Fruit fly (Drosophila melanogaster) whole organism, embryonic: Measurements from ENCODE around the gene CG12147.
A peak's percentile ranks its signal among the peaks of the same experiment; 100 is the strongest.

ENCODE experiments used
- Asciz ChIP-seq: fragments of 200-800 bp; sonication (Bioruptor generic); optimal IDR thresholded peaks from 2 replicates; lab custom pipeline; 2017; ENCODE audit warnings: missing biosample characterization, mild to moderate bottlenecking, missing genetic modification characterization, missing genetic modification reagents
- Bgb ChIP-seq: fragments of 200-800 bp; sonication (Bioruptor generic); IDR thresholded peaks from 2 replicates; pipeline ENCODE4 v1.3.6; 2022; ENCODE audit warnings: missing biosample characterization, missing genetic modification characterization; ENCODE audit not compliant: partially characterized antibody
- Blimp-1 ChIP-seq: fragments of 200-800 bp; sonication (Bioruptor generic); optimal IDR thresholded peaks from 3 replicates; lab custom pipeline; 2018; ENCODE audit warnings: missing biosample characterization, missing genetic modification characterization, mild to moderate bottlenecking, moderate library complexity, missing genetic modification reagents
- Bteb2 ChIP-seq: fragments of 200-800 bp; sonication (Bioruptor generic); optimal IDR thresholded peaks from 2 replicates; lab custom pipeline; 2016; ENCODE audit warnings: missing biosample characterization, missing genetic modification characterization
- CG10147 ChIP-seq: fragments of 200-800 bp; sonication (Bioruptor generic); optimal IDR thresholded peaks from 2 replicates; lab custom pipeline; 2019; ENCODE audit warnings: missing biosample characterization, mild to moderate bottlenecking, missing genetic modification characterization, moderate library complexity
- CG11695 ChIP-seq: fragments of 200-800 bp; sonication (Bioruptor generic); IDR thresholded peaks from 3 replicates; pipeline ENCODE4 v1.3.6; 2022; ENCODE audit warnings: missing biosample characterization, missing genetic modification characterization
- CG12744 ChIP-seq: fragments of 200-800 bp; sonication (Bioruptor generic); optimal IDR thresholded peaks from 2 replicates; lab custom pipeline; 2016; ENCODE audit warnings: missing biosample characterization, missing genetic modification characterization
- CG13287 ChIP-seq: fragments of 200-800 bp; sonication (Bioruptor generic); IDR thresholded peaks from 2 replicates; pipeline ENCODE4 v1.3.6; 2022; ENCODE audit warnings: missing biosample characterization, missing genetic modification characterization; ENCODE audit not compliant: partially characterized antibody
- CG13424 ChIP-seq: fragments of 200-800 bp; sonication (Bioruptor generic); optimal IDR thresholded peaks from 2 replicates; lab custom pipeline; 2019; ENCODE audit warnings: missing biosample characterization, mild to moderate bottlenecking, missing genetic modification characterization, moderate library complexity
- CG16813 ChIP-seq: fragments of 200-800 bp; sonication (Bioruptor generic); IDR thresholded peaks from 3 replicates; pipeline ENCODE4 v1.3.6; 2022; ENCODE audit warnings: missing biosample characterization, missing genetic modification characterization; ENCODE audit not compliant: partially characterized antibody
- CG30403 ChIP-seq: fragments of 200-800 bp; sonication (Bioruptor generic); optimal IDR thresholded peaks from 3 replicates; lab custom pipeline; 2016; ENCODE audit warnings: missing biosample characterization, missing genetic modification characterization
- CG31365 ChIP-seq: fragments of 200-800 bp; sonication (Bioruptor generic); optimal IDR thresholded peaks from 2 replicates; lab custom pipeline; 2018; ENCODE audit warnings: missing biosample characterization, mild to moderate bottlenecking, missing genetic modification characterization
- CG3281 ChIP-seq: fragments of 200-800 bp; sonication (Bioruptor generic); optimal IDR thresholded peaks from 3 replicates; lab custom pipeline; 2017; ENCODE audit warnings: missing biosample characterization, mild to moderate bottlenecking, missing genetic modification characterization
- CG4404 ChIP-seq: fragments of 200-800 bp; sonication (Bioruptor generic); IDR thresholded peaks from 2 replicates; pipeline ENCODE4 v1.3.6; 2022; ENCODE audit warnings: missing biosample characterization, missing genetic modification characterization
- CG4707 ChIP-seq: fragments of 200-800 bp; sonication (Bioruptor generic); optimal IDR thresholded peaks from 2 replicates; lab custom pipeline; 2018; ENCODE audit warnings: missing biosample characterization, mild to moderate bottlenecking, missing genetic modification characterization, moderate library complexity
- CG5245 ChIP-seq: fragments of 200-800 bp; sonication (Bioruptor generic); optimal IDR thresholded peaks from 3 replicates; lab custom pipeline; 2016; ENCODE audit warnings: missing biosample characterization, missing genetic modification characterization
- CG6272 ChIP-seq: fragments of 200-800 bp; sonication (Bioruptor generic); IDR thresholded peaks from 2 replicates; pipeline ENCODE4 v1.3.6; 2022; ENCODE audit warnings: missing biosample characterization, missing genetic modification characterization
- CG8290 ChIP-seq, 3 experiments: fragments of 200-800 bp; sonication (Bioruptor generic); optimal IDR thresholded peaks; 2 replicates each; lab custom pipeline; 2016 to 2019; ENCODE audit warnings: missing biosample characterization in 3 of 3, missing genetic modification characterization in 3 of 3, mild to moderate bottlenecking in 2 of 3, moderate library complexity in 1 of 3
- CG8478 ChIP-seq: fragments of >200 bp; optimal IDR thresholded peaks from 2 replicates; lab custom pipeline; 2018
- CG9797 ChIP-seq: fragments of 200-800 bp; sonication (Bioruptor generic); optimal IDR thresholded peaks from 3 replicates; lab custom pipeline; 2018; ENCODE audit warnings: missing biosample characterization, mild to moderate bottlenecking, missing genetic modification characterization
- CHES-1-like ChIP-seq: fragments of 200-800 bp; sonication (Bioruptor generic); optimal IDR thresholded peaks from 2 replicates; lab custom pipeline; 2016; ENCODE audit warnings: missing biosample characterization, missing genetic modification characterization
- HLH4C ChIP-seq: fragments of 200-800 bp; sonication (Bioruptor generic); IDR thresholded peaks from 3 replicates; pipeline ENCODE4 v1.3.6; 2022; ENCODE audit warnings: missing biosample characterization, missing genetic modification characterization; ENCODE audit not compliant: partially characterized antibody
- Med ChIP-seq: fragments of 200-800 bp; sonication (Bioruptor generic); peaks from one replicate; lab custom pipeline; 2016; ENCODE audit warnings: missing biosample characterization, missing genetic modification characterization, mild to moderate bottlenecking, inconsistent platforms, moderate library complexity
- Oaz ChIP-seq: fragments of 200-800 bp; sonication (Bioruptor generic); IDR thresholded peaks from 2 replicates; pipeline ENCODE4 v1.3.6; 2022; ENCODE audit warnings: missing biosample characterization, missing genetic modification characterization
- PHDP ChIP-seq: fragments of 200-800 bp; sonication (Bioruptor generic); optimal IDR thresholded peaks from 3 replicates; lab custom pipeline; 2018; ENCODE audit warnings: missing biosample characterization, mild to moderate bottlenecking, missing genetic modification characterization, moderate library complexity
- Poxn ChIP-seq: fragments of 200-800 bp; sonication (Bioruptor generic); IDR thresholded peaks from 2 replicates; pipeline ENCODE4 v1.3.6; 2022; ENCODE audit warnings: missing biosample characterization, missing genetic modification characterization
- Sin3A ChIP-seq: fragments of >200 bp; optimal IDR thresholded peaks from 2 replicates; lab custom pipeline; 2018
- Vsx1 ChIP-seq: fragments of 200-800 bp; sonication (Bioruptor generic); optimal IDR thresholded peaks from 2 replicates; lab custom pipeline; 2017; ENCODE audit warnings: missing biosample characterization, mild to moderate bottlenecking, missing genetic modification characterization, missing genetic modification reagents
- Xbp1 ChIP-seq: fragments of 200-800 bp; sonication (Bioruptor generic); optimal IDR thresholded peaks from 3 replicates; lab custom pipeline; 2016; ENCODE audit warnings: missing biosample characterization, mild to moderate bottlenecking, missing genetic modification characterization
- ab ChIP-seq: fragments of 200-800 bp; sonication (Bioruptor generic); optimal IDR thresholded peaks from 2 replicates; lab custom pipeline; 2016; ENCODE audit warnings: missing biosample characterization, missing genetic modification characterization
- amos ChIP-seq: fragments of 200-800 bp; sonication (Bioruptor generic); IDR thresholded peaks from 2 replicates; pipeline ENCODE4 v1.3.6; 2022; ENCODE audit warnings: missing biosample characterization, missing genetic modification characterization; ENCODE audit not compliant: partially characterized antibody
- caup ChIP-seq: fragments of 200-800 bp; sonication (Bioruptor generic); optimal IDR thresholded peaks from 3 replicates; lab custom pipeline; 2017; ENCODE audit warnings: missing biosample characterization, mild to moderate bottlenecking, missing genetic modification characterization, moderate library complexity; ENCODE audit not compliant: severe bottlenecking
- chinmo ChIP-seq: fragments of 200-800 bp; sonication (Bioruptor generic); IDR thresholded peaks from 4 replicates; pipeline ENCODE4 v1.3.6; 2022; ENCODE audit warnings: missing biosample characterization, missing genetic modification characterization; ENCODE audit not compliant: partially characterized antibody
- chm ChIP-seq: fragments of 200-800 bp; sonication (Bioruptor generic); IDR thresholded peaks from 2 replicates; pipeline ENCODE4 v1.3.6; 2022; ENCODE audit warnings: missing biosample characterization, missing genetic modification characterization
- danr ChIP-seq: fragments of 200-800 bp; sonication (Bioruptor generic); IDR thresholded peaks from 2 replicates; pipeline ENCODE4 v1.3.6; 2022; ENCODE audit warnings: missing biosample characterization, missing genetic modification characterization
- dmrt99B ChIP-seq: fragments of 200-800 bp; sonication (Bioruptor generic); optimal IDR thresholded peaks from 2 replicates; lab custom pipeline; 2018; ENCODE audit warnings: missing biosample characterization, mild to moderate bottlenecking, missing genetic modification characterization, moderate library complexity
- dysf ChIP-seq: fragments of 200-800 bp; sonication (Bioruptor generic); IDR thresholded peaks from 3 replicates; pipeline ENCODE4 v1.3.6; 2022; ENCODE audit warnings: missing biosample characterization, missing genetic modification characterization
- gcm2 ChIP-seq: fragments of 200-800 bp; sonication (Bioruptor generic); optimal IDR thresholded peaks from 2 replicates; lab custom pipeline; 2016; ENCODE audit warnings: missing biosample characterization, missing genetic modification characterization
- grau ChIP-seq: fragments of 200-800 bp; optimal IDR thresholded peaks from 3 replicates; lab custom pipeline; 2019; ENCODE audit warnings: missing biosample characterization, mild to moderate bottlenecking, missing genetic modification characterization, moderate library complexity
- gsb ChIP-seq: fragments of 200-800 bp; sonication (Bioruptor generic); IDR thresholded peaks from 2 replicates; pipeline ENCODE4 v1.3.6; 2022; ENCODE audit warnings: missing biosample characterization, missing genetic modification characterization
- h ChIP-seq: fragments of >200 bp; optimal IDR thresholded peaks from 2 replicates; lab custom pipeline; 2017
- kah ChIP-seq: fragments of 200-800 bp; sonication (Bioruptor generic); optimal IDR thresholded peaks from 2 replicates; lab custom pipeline; 2018; ENCODE audit warnings: missing biosample characterization, mild to moderate bottlenecking, missing genetic modification characterization
- ken ChIP-seq: fragments of 200-800 bp; sonication (Bioruptor generic); IDR thresholded peaks from 3 replicates; pipeline ENCODE4 v1.3.6; 2022; ENCODE audit warnings: missing biosample characterization, missing genetic modification characterization
- knrl ChIP-seq: fragments of 200-800 bp; sonication (Bioruptor generic); IDR thresholded peaks from 3 replicates; pipeline ENCODE4 v1.3.6; 2022; ENCODE audit warnings: missing biosample characterization, missing genetic modification characterization; ENCODE audit not compliant: partially characterized antibody
- luna ChIP-seq: fragments of 200-800 bp; sonication (Bioruptor generic); optimal IDR thresholded peaks from 2 replicates; lab custom pipeline; 2016; ENCODE audit warnings: missing biosample characterization, missing genetic modification characterization
- mam ChIP-seq: fragments of 200-800 bp; sonication (Bioruptor generic); optimal IDR thresholded peaks from 3 replicates; lab custom pipeline; 2016; ENCODE audit warnings: missing biosample characterization, missing genetic modification characterization
- nmo ChIP-seq: fragments of 200-800 bp; sonication (Bioruptor generic); optimal IDR thresholded peaks from 2 replicates; lab custom pipeline; 2018; ENCODE audit warnings: missing biosample characterization, mild to moderate bottlenecking, missing genetic modification characterization, moderate library complexity
- prd ChIP-seq, 3 experiments: fragments of >200 bp in 2 of 3; fragments of 200-800 bp in 1 of 3; sonication (Bioruptor generic) in 1 of 3; optimal IDR thresholded peaks in 2 of 3; IDR thresholded peaks in 1 of 3; 2 replicates in 2 of 3; 3 replicates in 1 of 3; pipeline versions ENCODE4 v1.3.6 to Lab custom; 2017 to 2022; ENCODE audit warnings: missing biosample characterization in 1 of 3, missing genetic modification characterization in 1 of 3
- rib ChIP-seq: fragments of 200-800 bp; sonication (Bioruptor generic); IDR thresholded peaks from 2 replicates; pipeline ENCODE4 v1.3.6; 2022; ENCODE audit warnings: missing biosample characterization, missing genetic modification characterization
- wek ChIP-seq: fragments of 200-800 bp; sonication (Bioruptor generic); optimal IDR thresholded peaks from 3 replicates; lab custom pipeline; 2018; ENCODE audit warnings: missing biosample characterization, mild to moderate bottlenecking, missing genetic modification characterization, moderate library complexity

Gene CG12147

dm6 chr3R:5474551-5474950 is 47.5 kb upstream of the CG12147 start, which contains the start of the genes CG45100, HDAC3 and Hcs (continued):
- TF ChIP-seq Oaz (GFP tag; lab: Robert Waterston, UW) (no peak), chinmo (GFP tag; lab: Robert Waterston, UW) (peak; percentile 52; the same call in 1 of the 4 replicates), mam (GFP tag; lab: Kevin White, UChicago) (peak; percentile 69), CG30403 (GFP tag; lab: Kevin White, UChicago) (peak; percentile 67), Vsx1 (GFP tag; lab: Kevin White, UChicago) (no peak), wek (no peak), CG13424 (tag; lab: Kevin White, UChicago) (peak; percentile 56), CG3281 (GFP tag; lab: Kevin White, UChicago) (no peak), dmrt99B (no peak), CG4707 (GFP tag; lab: Kevin White, UChicago) (no peak), CG9797 (GFP tag; lab: Kevin White, UChicago) (peak; percentile 29), knrl (GFP tag; lab: Robert Waterston, UW) (peak; percentile 95), CG6272 (GFP tag; lab: Robert Waterston, UW) (peak; percentile 49; the same call in 1 of the 2 replicates), Med (GFP tag; lab: Kevin White, UChicago) (peak; percentile 82), grau (tag; lab: Kevin White, UChicago) (no peak), Bteb2 (GFP tag; lab: Kevin White, UChicago) (peak; percentile 26), CG31365 (tag; lab: Kevin White, UChicago) (no peak), luna (GFP tag; lab: Kevin White, UChicago) (no peak), nmo (GFP tag; lab: Kevin White, UChicago) (peak; percentile 76), gcm2 (GFP tag; lab: Kevin White, UChicago) (no peak), CG13287 (GFP tag; lab: Robert Waterston, UW) (peak; percentile 90), prd (optimal IDR thresholded peaks at IDR 0.05; lab: Kevin White, UChicago) (no peak), prd (GFP tag; IDR thresholded peaks at IDR 0.05; lab: Robert Waterston, UW) (peak; percentile 53; the same call in 2 of the 3 replicates), HLH4C (peak; percentile 80), danr (GFP tag; lab: Robert Waterston, UW) (no peak), CG8478 (no peak), rib (0 out of 2 replicates have a peak, but pooled peaks have one; percentile 41), gsb (GFP tag; lab: Robert Waterston, UW) (no peak), Blimp-1 (no peak), Xbp1 (GFP tag; lab: Kevin White, UChicago) (peak; percentile 61), CG10147 (GFP tag; lab: Kevin White, UChicago) (no peak), CG4404 (peak; percentile 42), Sin3A (lab: Kevin White, UChicago) (peak; percentile 89), ab (GFP tag; lab: Kevin White, UChicago) (no peak), CG5245 (GFP tag; lab: Kevin White, UChicago) (no peak), dysf (no peak; the same call in 2 of the 3 replicates), Asciz (GFP tag; lab: Kevin White, UChicago) (no peak), Bgb (GFP tag; lab: Robert Waterston, UW) (peak; percentile 87), CG16813 (peak; percentile 90), CG8290 (GFP tag; optimal IDR thresholded peaks at IDR 0.05; lab: Kevin White, UChicago) (peak; percentile 60), CG8290 (tag; optimal IDR thresholded peaks at IDR 0.05; lab: Kevin White, UChicago) (no peak), amos (peak; percentile 86), caup (no peak), PHDP (tag; lab: Kevin White, UChicago) (no peak), CHES-1-like (GFP tag; lab: Kevin White, UChicago) (peak; percentile 77), CG12744 (peak; percentile 18), h (no peak), Poxn (GFP tag; lab: Robert Waterston, UW) (no peak), kah (GFP tag; lab: Kevin White, UChicago) (no peak), ken (GFP tag; lab: Robert Waterston, UW) (no peak), chm (GFP tag; lab: Robert Waterston, UW) (no peak), CG11695 (GFP tag; lab: Robert Waterston, UW) (no peak)
